Fruit fly (Drosophila melanogaster): ENCODE measurements around the gene odd.
A peak's percentile ranks its signal among the peaks of the same experiment; 100 is the strongest.

Gene odd

DNA sequence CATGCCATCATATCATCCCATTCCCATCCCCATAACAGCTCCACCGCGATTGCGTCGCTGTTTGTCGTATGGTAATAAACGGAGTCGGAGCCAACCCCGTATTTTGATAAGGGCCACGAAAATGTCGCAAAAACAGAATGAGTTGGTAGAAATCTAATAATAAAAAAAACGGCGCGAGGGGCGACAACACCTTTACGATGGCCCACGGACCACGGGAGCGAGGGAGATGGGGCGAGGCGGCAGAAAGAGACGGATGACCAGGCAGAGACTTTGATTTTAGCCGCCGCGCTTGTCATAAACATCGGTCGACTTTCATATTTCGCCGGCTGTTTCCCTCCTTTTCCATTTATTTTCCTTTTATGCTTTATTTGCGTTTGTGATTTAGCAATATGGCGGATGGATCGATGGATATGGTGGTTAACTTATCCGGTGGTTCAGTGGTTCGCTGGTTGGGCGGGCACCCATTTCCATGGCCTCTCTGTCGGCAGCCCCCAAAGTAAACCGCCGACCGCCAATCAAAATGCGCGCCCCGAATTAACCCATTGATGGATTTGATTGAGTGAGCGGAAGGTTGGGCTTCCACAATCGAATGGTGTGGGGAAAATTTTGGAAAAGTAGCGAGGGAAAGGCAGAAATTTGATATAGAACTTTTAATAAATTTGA lies 5.3 kb upstream of the odd start:
- no peak for TF ChIP-seq acj6 (GFP tag; optimal IDR thresholded peaks at IDR 0.05)
- peak; percentile 7 for TF ChIP-seq vri (GFP tag; optimal IDR thresholded peaks at IDR 0.05)
- TF ChIP-seq Eip78C (GFP tag) = no peak
- no peak for TF ChIP-seq cyc (GFP tag; optimal IDR thresholded peaks at IDR 0.05)
- no peak for TF ChIP-seq Eip75B (GFP tag; optimal IDR thresholded peaks at IDR 0.05)
- no peak for TF ChIP-seq Hr38 (GFP tag; optimal IDR thresholded peaks at IDR 0.05)
- TF ChIP-seq Blimp-1 (GFP tag; optimal IDR thresholded peaks at IDR 0.05) = no peak
- no peak for TF ChIP-seq Sox15 (GFP tag; optimal IDR thresholded peaks at IDR 0.05)
- no peak for TF ChIP-seq CG3919 (GFP tag; optimal IDR thresholded peaks at IDR 0.05)
- TF ChIP-seq pdm3 (GFP tag; optimal IDR thresholded peaks at IDR 0.05) = no peak
- no peak for TF ChIP-seq fd59A (GFP tag; optimal IDR thresholded peaks at IDR 0.05)
- no peak for TF ChIP-seq CG6808 (GFP tag; optimal IDR thresholded peaks at IDR 0.05)
- TF ChIP-seq fkh (GFP tag; optimal IDR thresholded peaks at IDR 0.05) = peak; percentile 60
- no peak for TF ChIP-seq ss (GFP tag; optimal IDR thresholded peaks at IDR 0.05)
- TF ChIP-seq spab (GFP tag; optimal IDR thresholded peaks at IDR 0.05) = no peak
- no peak for TF ChIP-seq Smox (GFP tag; optimal IDR thresholded peaks at IDR 0.05)

DNA sequence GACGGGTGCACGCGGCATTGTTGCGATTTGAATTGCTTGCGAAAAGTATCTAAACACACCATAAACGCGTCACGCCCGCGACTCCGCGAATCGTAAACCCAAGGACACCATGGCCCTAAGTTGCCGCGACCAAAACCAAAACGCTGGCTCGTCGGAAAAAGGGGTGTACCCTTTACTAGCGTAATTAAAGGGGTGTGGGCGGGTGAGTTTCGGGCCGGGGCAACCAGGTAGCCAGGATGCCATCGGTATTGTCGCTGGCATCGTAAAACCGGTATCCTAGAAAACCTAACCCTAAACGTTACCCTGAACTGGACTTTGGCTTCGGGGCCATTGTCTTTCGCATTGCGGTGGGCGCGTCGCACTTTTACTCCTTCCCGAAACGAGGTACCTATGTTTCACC lies 4.1 kb upstream of the odd start:
- no peak for TF ChIP-seq CG4318 (GFP tag; optimal IDR thresholded peaks at IDR 0.05)
- no peak for TF ChIP-seq CG8119 (GFP tag; IDR thresholded peaks at IDR 0.05)
- TF ChIP-seq esn (GFP tag; optimal IDR thresholded peaks at IDR 0.05) = no peak
- TF ChIP-seq CG6163 (GFP tag; IDR thresholded peaks at IDR 0.05) = no peak
- TF ChIP-seq acj6 (GFP tag; optimal IDR thresholded peaks at IDR 0.05) = no peak
- TF ChIP-seq CG3919 (GFP tag; optimal IDR thresholded peaks at IDR 0.05) = no peak
- TF ChIP-seq CG3032 (tag; optimal IDR thresholded peaks at IDR 0.05) = no peak
- no peak for TF ChIP-seq Blimp-1 (GFP tag; optimal IDR thresholded peaks at IDR 0.05)
- no peak for TF ChIP-seq spab (GFP tag; optimal IDR thresholded peaks at IDR 0.05)
- no peak for TF ChIP-seq dac (GFP tag; optimal IDR thresholded peaks at IDR 0.05)
- TF ChIP-seq CG15336 (GFP tag; IDR thresholded peaks at IDR 0.05) = no peak
- no peak for TF ChIP-seq Smox (GFP tag; optimal IDR thresholded peaks at IDR 0.05)
- no peak for TF ChIP-seq pdm3 (GFP tag; optimal IDR thresholded peaks at IDR 0.05)
- TF ChIP-seq svp (GFP tag) = no peak
- TF ChIP-seq Sox15 (GFP tag; optimal IDR thresholded peaks at IDR 0.05) = no peak
- no peak for TF ChIP-seq Gug (GFP tag; IDR thresholded peaks at IDR 0.05)

- TF ChIP-seq fkh (GFP tag; optimal IDR thresholded peaks at IDR 0.05) (peak; percentile 50), CG3919 (GFP tag; optimal IDR thresholded peaks at IDR 0.05) (no peak), Eip78C (GFP tag) (peak; percentile 4)
Measured at dm6 chr2L:3608781-3609180, 2.2 kb upstream of the odd start.

- TF ChIP-seq CG6792 (GFP tag; optimal IDR thresholded peaks at IDR 0.05) = no peak
- TF ChIP-seq CG6854 (GFP tag; optimal IDR thresholded peaks at IDR 0.05) = no peak
- TF ChIP-seq Eip78C (GFP tag) = no peak
- TF ChIP-seq CG15336 (GFP tag; IDR thresholded peaks at IDR 0.05) = no peak
- TF ChIP-seq Eip75B (GFP tag; optimal IDR thresholded peaks at IDR 0.05) = no peak
- no peak for TF ChIP-seq CG9139 (GFP tag; optimal IDR thresholded peaks at IDR 0.05)
- no peak for TF ChIP-seq CG8632 (GFP tag; optimal IDR thresholded peaks at IDR 0.05)
- no peak for TF ChIP-seq CG3919 (GFP tag; optimal IDR thresholded peaks at IDR 0.05)
- no peak for TF ChIP-seq Hr39 (GFP tag; optimal IDR thresholded peaks at IDR 0.05)
- TF ChIP-seq CG11902 (GFP tag; optimal IDR thresholded peaks at IDR 0.05) = no peak
- no peak for TF ChIP-seq Sox102F (GFP tag; optimal IDR thresholded peaks at IDR 0.05)
- TF ChIP-seq CG32006 (GFP tag; optimal IDR thresholded peaks at IDR 0.05) = no peak
Measured at dm6 chr2L:3605673-3606072, 883 bp downstream of the odd start.

DNA sequence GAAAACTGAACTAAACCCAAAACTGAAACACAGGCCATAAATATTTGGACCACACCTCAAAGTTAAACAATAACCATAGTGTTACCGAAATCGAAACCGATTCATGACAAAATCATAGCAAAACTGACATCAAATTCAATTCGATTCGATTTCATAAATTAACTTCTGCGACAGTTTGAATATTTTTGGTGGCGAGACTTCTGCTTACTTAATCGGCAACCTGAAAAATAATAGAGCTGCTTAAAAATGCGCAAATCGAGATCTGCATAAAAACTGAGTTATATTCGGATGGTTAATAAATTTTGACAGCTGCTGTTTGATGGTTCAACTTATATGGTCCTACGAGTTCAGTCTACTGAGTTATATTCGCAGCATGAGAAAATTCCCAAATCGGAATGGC lies 3.0 kb downstream of the odd start:
- TF ChIP-seq CG8119 (GFP tag; IDR thresholded peaks at IDR 0.05) (no peak), CG11294 (GFP tag; IDR thresholded peaks at IDR 0.05) (no peak)
